Fruit fly (Drosophila melanogaster) whole organism, pupa: ENCODE results near the gene Cpr78E.

ENCODE experiments used
- CG10348 ChIP-seq: fragments of 200-800 bp; sonication (Bioruptor generic); IDR thresholded peaks from 2 replicates; pipeline ENCODE4 v1.3.6; 2022; ENCODE audit warnings: missing biosample characterization, missing genetic modification characterization
- CG12605 ChIP-seq: fragments of 200-800 bp; sonication (Bioruptor generic); IDR thresholded peaks from 2 replicates; pipeline ENCODE4 v1.3.6; 2022; ENCODE audit warnings: missing biosample characterization, missing genetic modification characterization
- CG13204 ChIP-seq: fragments of 200-800 bp; sonication (Bioruptor generic); optimal IDR thresholded peaks from 2 replicates; lab custom pipeline; 2018; ENCODE audit warnings: missing biosample characterization, mild to moderate bottlenecking, missing genetic modification characterization, moderate library complexity
- CG14655 ChIP-seq: fragments of 200-800 bp; sonication (Bioruptor generic); optimal IDR thresholded peaks from 3 replicates; lab custom pipeline; 2017; ENCODE audit warnings: mild to moderate bottlenecking, missing biosample characterization, missing genetic modification reagents, missing genetic modification characterization
- CG15710 ChIP-seq: fragments of 200-800 bp; sonication (Bioruptor generic); optimal IDR thresholded peaks from 2 replicates; lab custom pipeline; 2018; ENCODE audit warnings: missing biosample characterization, mild to moderate bottlenecking, missing genetic modification characterization, moderate library complexity
- CG17806 ChIP-seq: fragments of 200-800 bp; sonication (Bioruptor generic); optimal IDR thresholded peaks from 2 replicates; lab custom pipeline; 2018; ENCODE audit warnings: missing biosample characterization, mild to moderate bottlenecking, missing genetic modification characterization, moderate library complexity
- CG32121 ChIP-seq: fragments of 200-800 bp; sonication (Bioruptor generic); IDR thresholded peaks from 2 replicates; pipeline ENCODE4 v1.3.6; 2022; ENCODE audit warnings: missing biosample characterization, missing genetic modification characterization
- CG34367 ChIP-seq: fragments of 200-800 bp; sonication (Bioruptor generic); optimal IDR thresholded peaks from 2 replicates; lab custom pipeline; 2018; ENCODE audit warnings: missing biosample characterization, mild to moderate bottlenecking, missing genetic modification characterization
- CG4496 ChIP-seq: fragments of 200-800 bp; sonication (Bioruptor generic); IDR thresholded peaks from 3 replicates; pipeline ENCODE4 v1.3.6; 2022; ENCODE audit warnings: missing biosample characterization, missing genetic modification characterization
- CG8159 ChIP-seq: fragments of 200-800 bp; sonication (Bioruptor generic); optimal IDR thresholded peaks from 3 replicates; lab custom pipeline; 2018; ENCODE audit warnings: missing biosample characterization, mild to moderate bottlenecking, missing genetic modification characterization, moderate library complexity
- CG8301 ChIP-seq: fragments of 200-800 bp; sonication (Bioruptor generic); optimal IDR thresholded peaks from 2 replicates; lab custom pipeline; 2018; ENCODE audit warnings: missing biosample characterization, mild to moderate bottlenecking, missing genetic modification characterization
- CG9948 ChIP-seq: fragments of 200-800 bp; sonication (Bioruptor generic); optimal IDR thresholded peaks from 2 replicates; lab custom pipeline; 2018; ENCODE audit warnings: missing biosample characterization, mild to moderate bottlenecking, missing genetic modification characterization, moderate library complexity
- D1 ChIP-seq: fragments of 200-800 bp; sonication (Bioruptor generic); optimal IDR thresholded peaks from 2 replicates; lab custom pipeline; 2018; ENCODE audit warnings: missing biosample characterization, mild to moderate bottlenecking, missing genetic modification characterization, moderate library complexity
- EcR ChIP-seq: fragments of 200-800 bp; sonication (Bioruptor generic); optimal IDR thresholded peaks from 3 replicates; lab custom pipeline; 2019; ENCODE audit warnings: missing biosample characterization, missing genetic modification characterization, mild to moderate bottlenecking, moderate library complexity, missing genetic modification reagents
- Ets98B ChIP-seq: fragments of 200-800 bp; sonication (Bioruptor generic); IDR thresholded peaks from 2 replicates; pipeline ENCODE4 v1.3.6; 2022; ENCODE audit warnings: missing biosample characterization, missing genetic modification characterization
- Pif1A ChIP-seq: fragments of 200-800 bp; sonication (Bioruptor generic); optimal IDR thresholded peaks from 3 replicates; lab custom pipeline; 2016; ENCODE audit warnings: missing biosample characterization, missing genetic modification characterization
- Pif1B ChIP-seq: fragments of 200-800 bp; sonication (Bioruptor generic); optimal IDR thresholded peaks from 3 replicates; lab custom pipeline; 2016; ENCODE audit warnings: missing biosample characterization, missing genetic modification characterization
- Snoo ChIP-seq: fragments of 200-800 bp; sonication (Bioruptor generic); optimal IDR thresholded peaks from 3 replicates; lab custom pipeline; 2017; ENCODE audit warnings: missing biosample characterization, mild to moderate bottlenecking, missing genetic modification characterization, inconsistent platforms
- fd96Ca ChIP-seq: fragments of 200-800 bp; sonication (Bioruptor generic); IDR thresholded peaks from 3 replicates; pipeline ENCODE4 v1.3.6; 2022; ENCODE audit warnings: missing biosample characterization, missing genetic modification characterization
- gl ChIP-seq: fragments of 200-800 bp; sonication (Bioruptor generic); optimal IDR thresholded peaks from 2 replicates; lab custom pipeline; 2018; ENCODE audit warnings: missing biosample characterization, mild to moderate bottlenecking, missing genetic modification characterization
- rn ChIP-seq: fragments of 200-800 bp; sonication (Bioruptor generic); IDR thresholded peaks from 2 replicates; pipeline ENCODE4 v1.3.6; 2022; ENCODE audit warnings: missing biosample characterization, missing genetic modification characterization

The Cpr78E gene

DNA sequence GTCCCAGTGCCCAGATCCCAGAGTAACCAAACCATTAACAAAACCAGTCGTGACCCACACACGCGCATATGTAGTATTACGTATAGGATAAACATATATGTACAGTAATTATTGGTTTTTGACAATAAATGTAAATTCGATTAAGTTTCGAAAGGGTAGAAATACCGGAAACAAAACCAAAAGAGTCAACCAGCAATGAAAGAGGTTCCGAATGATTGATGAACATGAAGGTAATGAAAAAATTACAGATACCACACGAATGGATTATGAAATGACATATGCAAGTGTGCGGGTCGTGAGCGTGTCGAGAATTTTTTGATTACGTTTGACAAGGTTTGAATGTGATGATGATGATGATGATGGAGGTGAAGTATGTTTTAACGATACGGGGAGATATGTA is 27.9 kb upstream of the Cpr78E start:
- TF ChIP-seq CG13204 (peak; percentile 0), CG14655 (GFP tag; lab: Kevin White, UChicago) (no peak)

DNA sequence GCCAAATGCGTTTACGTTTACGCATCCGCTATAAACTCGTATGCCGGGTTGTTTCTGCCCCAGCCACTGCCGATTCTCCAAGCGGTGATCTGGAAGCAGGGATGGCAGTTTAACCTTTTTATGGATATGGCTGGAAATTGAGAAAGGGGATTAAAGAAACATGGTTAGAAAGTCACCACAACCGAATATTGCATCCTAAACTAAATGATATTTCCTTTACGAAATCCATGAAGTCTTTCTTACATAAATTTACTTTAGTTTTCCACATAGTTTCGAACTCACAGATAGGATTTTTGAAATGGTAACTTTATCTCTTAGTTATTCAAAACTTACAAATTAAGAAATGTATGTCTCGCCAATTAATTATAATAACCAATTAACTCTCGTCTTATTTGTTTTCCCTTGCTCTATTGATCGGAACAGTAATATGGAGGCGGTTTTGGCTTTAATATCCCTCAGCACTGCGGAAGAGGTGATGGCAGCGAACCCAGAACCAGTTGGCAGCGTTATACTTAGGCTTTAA is 21.9 kb upstream of the Cpr78E start:
- TF ChIP-seq CG13204, result no peak
- no peak for TF ChIP-seq CG8301 (tag; lab: Kevin White, UChicago)
- no peak for TF ChIP-seq Pif1B
- TF ChIP-seq CG15710 (tag; lab: Kevin White, UChicago), result no peak
- TF ChIP-seq CG32121 (GFP tag; lab: Robert Waterston, UW), result no peak
- TF ChIP-seq CG34367 (tag; lab: Kevin White, UChicago), result no peak
- TF ChIP-seq CG12605 (GFP tag; lab: Robert Waterston, UW), result no peak
- no peak for TF ChIP-seq fd96Ca (GFP tag; lab: Robert Waterston, UW)
- TF ChIP-seq, all 21 proteins: peak for 0

DNA sequence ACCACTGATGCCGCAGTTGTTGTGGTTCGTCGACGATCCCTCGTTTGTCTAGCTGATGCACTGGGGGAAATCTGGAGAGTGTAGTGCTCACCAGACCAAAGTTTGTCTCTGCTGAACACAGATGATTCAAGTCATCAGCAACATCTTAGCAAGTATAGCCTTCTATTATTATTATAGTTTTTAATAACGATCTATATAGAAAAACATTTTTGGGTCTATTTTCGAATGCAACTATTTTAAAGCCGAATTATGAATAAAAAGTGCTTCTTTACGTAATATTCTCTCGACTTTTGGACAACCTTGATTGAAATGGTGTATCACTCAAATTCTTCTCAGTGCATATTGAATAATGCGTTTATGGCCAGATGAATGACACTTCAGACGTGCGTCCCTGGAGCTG is 19.0 kb upstream of the Cpr78E start:
- peak; percentile 83 for TF ChIP-seq CG13204
- peak; percentile 92 for TF ChIP-seq CG15710 (tag; lab: Kevin White, UChicago)
- TF ChIP-seq CG32121 (GFP tag; lab: Robert Waterston, UW), result no peak
- TF ChIP-seq Snoo (tag; lab: Kevin White, UChicago), result no peak
- TF ChIP-seq CG9948, result peak; percentile 87
- TF ChIP-seq rn (GFP tag; lab: Robert Waterston, UW), result no peak
- TF ChIP-seq fd96Ca (GFP tag; lab: Robert Waterston, UW), result peak; percentile 49; the same call in 1 of the 3 replicates
- TF ChIP-seq Ets98B, result no peak
- TF ChIP-seq CG4496 (GFP tag; lab: Robert Waterston, UW), result peak; percentile 47; the same call in 1 of the 3 replicates
- TF ChIP-seq CG14655 (GFP tag; lab: Kevin White, UChicago), result peak; percentile 86
- peak; percentile 69 for TF ChIP-seq CG8301 (tag; lab: Kevin White, UChicago)
- peak; percentile 94 for TF ChIP-seq CG8159 (tag; lab: Kevin White, UChicago)
- peak; percentile 74 for TF ChIP-seq gl (tag; lab: Kevin White, UChicago)
- peak; percentile 79 for TF ChIP-seq D1 (tag; lab: Kevin White, UChicago)
- TF ChIP-seq CG34367 (tag; lab: Kevin White, UChicago), result peak; percentile 88
- TF ChIP-seq EcR (GFP tag; lab: Kevin White, UChicago), result peak; percentile 82
- peak; percentile 77 for TF ChIP-seq Pif1B
- no peak for TF ChIP-seq CG10348
- peak; percentile 87 for TF ChIP-seq CG17806 (tag; lab: Kevin White, UChicago)
- TF ChIP-seq CG12605 (GFP tag; lab: Robert Waterston, UW), result no peak
- TF ChIP-seq Pif1A (GFP tag; lab: Kevin White, UChicago), result peak; percentile 74

DNA sequence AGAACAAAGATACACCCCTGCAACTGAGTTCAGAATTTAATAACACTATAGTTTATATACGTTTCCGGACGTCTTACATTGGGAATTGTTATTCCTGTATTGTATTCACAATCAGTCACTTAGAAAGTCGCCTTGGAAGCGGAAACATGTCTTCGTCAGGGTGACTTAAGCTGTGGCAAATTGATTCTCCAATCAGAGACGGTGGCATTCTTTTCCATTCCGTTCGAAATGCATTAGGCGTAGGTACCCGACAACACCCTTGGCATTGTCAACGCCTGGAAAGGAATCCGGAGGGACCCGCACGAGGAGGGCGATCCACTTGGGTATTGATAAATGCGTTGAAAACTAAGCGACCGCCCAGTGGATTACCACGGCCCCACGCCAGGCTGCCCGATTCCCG is 17.2 kb upstream of the Cpr78E start, which contains the start of gene Sfp78E:
Gene Sfp78E (minus strand): TSS at position 101 of the 400 bp plus-strand sequence.
- TF ChIP-seq Snoo (tag; lab: Kevin White, UChicago) (no peak), Ets98B (no peak), D1 (tag; lab: Kevin White, UChicago) (no peak), CG9948 (no peak), CG8159 (tag; lab: Kevin White, UChicago) (no peak), gl (tag; lab: Kevin White, UChicago) (no peak), CG15710 (tag; lab: Kevin White, UChicago) (no peak), CG12605 (GFP tag; lab: Robert Waterston, UW) (no peak), CG8301 (tag; lab: Kevin White, UChicago) (no peak), Pif1B (no peak), CG32121 (GFP tag; lab: Robert Waterston, UW) (no peak), CG4496 (GFP tag; lab: Robert Waterston, UW) (no peak), EcR (GFP tag; lab: Kevin White, UChicago) (no peak), rn (GFP tag; lab: Robert Waterston, UW) (no peak), CG34367 (tag; lab: Kevin White, UChicago) (no peak)

DNA sequence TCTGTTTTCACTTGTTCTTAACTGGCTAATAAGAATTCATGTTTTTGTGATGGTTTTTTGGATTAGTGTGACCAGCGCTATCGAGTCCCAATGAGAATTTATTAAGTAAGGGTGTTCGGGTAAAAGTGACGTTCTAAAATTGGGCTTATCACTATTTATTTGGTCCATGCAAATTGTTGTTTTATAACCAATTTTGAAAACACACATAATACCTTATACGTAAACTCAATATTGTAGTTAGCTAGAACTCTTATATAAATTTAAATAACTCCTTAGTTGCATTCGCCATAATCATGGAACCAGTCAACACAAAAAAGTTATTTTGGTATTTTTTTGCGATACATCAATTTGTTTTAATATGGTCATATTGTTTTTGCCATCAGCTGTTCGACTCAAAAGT is 12.9 kb upstream of the Cpr78E start, which contains the start of the genes Als2 and CG11248:
Gene Als2 (minus strand): TSS at position 69 of the 400 bp plus-strand sequence.
Gene CG11248 (plus strand): TSS at position 364 of the 400 bp plus-strand sequence.
- TF ChIP-seq CG34367 (tag; lab: Kevin White, UChicago) (peak; percentile 48), rn (GFP tag; lab: Robert Waterston, UW) (0 out of 2 replicates have a peak, but pooled peaks have one; percentile 33), Pif1B (no peak), CG15710 (tag; lab: Kevin White, UChicago) (peak; percentile 73), CG8159 (tag; lab: Kevin White, UChicago) (peak; percentile 75), CG10348 (no peak), fd96Ca (GFP tag; lab: Robert Waterston, UW) (no peak), Snoo (tag; lab: Kevin White, UChicago) (no peak), CG8301 (tag; lab: Kevin White, UChicago) (no peak), CG4496 (GFP tag; lab: Robert Waterston, UW) (peak; percentile 69; the same call in 2 of the 3 replicates), gl (tag; lab: Kevin White, UChicago) (no peak), CG32121 (GFP tag; lab: Robert Waterston, UW) (peak; percentile 39; the same call in 1 of the 2 replicates), CG12605 (GFP tag; lab: Robert Waterston, UW) (no peak), D1 (tag; lab: Kevin White, UChicago) (no peak), CG9948 (peak; percentile 67), CG17806 (tag; lab: Kevin White, UChicago) (no peak), Ets98B (peak; percentile 40; the same call in 1 of the 2 replicates), Pif1A (GFP tag; lab: Kevin White, UChicago) (no peak), CG13204 (no peak), CG14655 (GFP tag; lab: Kevin White, UChicago) (no peak), EcR (GFP tag; lab: Kevin White, UChicago) (no peak)
